Worm (Caenorhabditis elegans): ENCODE results near the gene his-32.

his-32 gene

DNA sequence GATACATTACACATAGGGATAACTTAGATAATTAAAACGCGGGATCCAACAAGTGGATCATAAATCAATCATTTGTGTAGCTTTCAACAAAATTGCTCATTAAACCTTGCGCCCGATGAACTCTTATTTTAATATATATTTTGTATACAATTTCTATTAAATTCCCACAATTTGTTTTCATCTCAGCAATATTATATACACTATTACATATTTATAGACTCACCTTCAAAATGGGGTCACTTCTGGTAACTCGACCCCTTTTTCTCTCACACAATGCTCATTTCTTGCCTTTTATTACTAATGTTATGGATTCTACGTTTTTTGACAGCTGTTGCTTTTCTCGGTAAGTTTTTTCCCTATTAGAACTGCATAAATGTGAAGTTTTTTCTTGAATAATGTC, 5.5 kb downstream of the his-32 start, which contains the start of gene lgc-6:
Gene lgc-6, plus strand, starts transcription at position 301 of the 400 bp plus-strand sequence.
- TF ChIP-seq spr-1 (tag; optimal IDR thresholded peaks at IDR 0.05), result no peak
- no peak for TF ChIP-seq zag-1 (tag; optimal IDR thresholded peaks at IDR 0.05)
- no peak for TF ChIP-seq lin-15B (tag; optimal IDR thresholded peaks at IDR 0.05)
- TF ChIP-seq lin-38 (GFP tag; IDR thresholded peaks at IDR 0.05), result no peak
- TF ChIP-seq zfp-3 (GFP tag; conservative IDR thresholded peaks at IDR 0.05), result no peak
- no peak for TF ChIP-seq dmd-6 (GFP tag; IDR thresholded peaks at IDR 0.05)
- no peak for TF ChIP-seq ceh-32 (tag; optimal IDR thresholded peaks at IDR 0.05; ENCODE audit: poor library complexity)
- TF ChIP-seq dmd-8 (GFP tag; IDR thresholded peaks at IDR 0.05), result no peak
- TF ChIP-seq aha-1 (tag), result no peak
- TF ChIP-seq daf-12 (tag; optimal IDR thresholded peaks at IDR 0.05), result no peak
- no peak for TF ChIP-seq mxl-3 (GFP tag; optimal IDR thresholded peaks at IDR 0.05)
- no peak for TF ChIP-seq dve-1 (tag; optimal IDR thresholded peaks at IDR 0.05; ENCODE audit: insufficient read depth)
- no peak for TF ChIP-seq ceh-82 (tag; optimal IDR thresholded peaks at IDR 0.05)
- no peak for TF ChIP-seq R02D3.7 (tag; optimal IDR thresholded peaks at IDR 0.05)
- no peak for TF ChIP-seq F44E2.7 (GFP tag; IDR thresholded peaks at IDR 0.05)

DNA sequence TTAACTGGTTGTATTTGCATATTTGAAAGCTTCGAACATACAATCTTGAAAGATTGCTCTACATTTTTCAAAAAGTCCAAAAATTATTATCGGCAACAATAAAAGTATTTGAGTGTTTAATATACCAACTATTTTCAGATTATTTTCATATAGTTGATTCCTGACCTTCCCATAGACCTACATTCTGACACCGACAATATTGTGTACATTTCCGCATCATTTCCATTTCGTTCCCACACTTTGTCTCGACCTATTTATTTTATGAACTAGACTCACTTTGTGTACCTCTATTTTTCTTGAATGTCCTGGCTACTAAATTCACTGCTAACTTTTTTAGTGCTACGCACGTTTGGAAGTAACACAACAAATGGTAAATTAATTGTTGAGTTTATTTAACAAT, 8.3 kb downstream of the his-32 start, which contains the start of gene lgc-5:
Gene lgc-5, plus strand, starts transcription at position 301 of the 400 bp plus-strand sequence.
- TF ChIP-seq nhr-76 (tag; optimal IDR thresholded peaks at IDR 0.05) (no peak), mxl-3 (GFP tag; optimal IDR thresholded peaks at IDR 0.05) (no peak), cey-2 (tag; optimal IDR thresholded peaks at IDR 0.05; ENCODE audit: borderline replicate concordance, insufficient read depth) (no peak), ZK337.2 (GFP tag; IDR thresholded peaks at IDR 0.05) (no peak), nhr-25 (tag; optimal IDR thresholded peaks at IDR 0.05; ENCODE audit: borderline replicate concordance, insufficient read depth) (no peak), Y5F2A.4 (GFP tag; optimal IDR thresholded peaks at IDR 0.05) (no peak), zip-11 (GFP tag; IDR thresholded peaks at IDR 0.05) (no peak)

DNA sequence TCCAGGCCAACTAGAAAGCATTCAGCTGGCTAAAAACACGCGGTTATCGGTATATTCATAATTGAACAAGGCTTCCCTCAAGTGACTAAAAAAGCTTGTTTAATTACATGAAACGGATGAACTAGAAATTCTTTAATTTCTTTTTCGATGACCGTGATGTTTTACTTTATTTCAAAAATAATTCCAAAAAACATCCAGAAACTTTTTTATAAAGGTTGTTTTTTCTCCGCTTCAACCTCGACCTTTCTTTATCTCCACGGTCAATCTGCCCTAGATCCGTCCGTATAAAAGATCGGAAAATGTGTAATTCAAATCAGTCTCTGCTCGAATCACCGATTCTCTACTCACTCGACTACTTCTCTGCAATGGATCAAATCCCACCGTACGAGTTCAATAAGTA, 11.4 kb downstream of the his-32 start, which contains the start of gene F17E9.5:
Gene F17E9.5, plus strand, starts transcription at position 301 of the 400 bp plus-strand sequence.
- TF ChIP-seq R02D3.7 (tag; optimal IDR thresholded peaks at IDR 0.05) (no peak), ZK546.5 (tag; optimal IDR thresholded peaks at IDR 0.05) (no peak), unc-62 (GFP tag; optimal IDR thresholded peaks at IDR 0.05 in 1 of 2) (peak in 1 of 2 experiments; percentile 34), unc-62 (tag; optimal IDR thresholded peaks at IDR 0.05) (no peak), D1046.2 (GFP tag; IDR thresholded peaks at IDR 0.05) (no peak), fos-1 (tag; optimal IDR thresholded peaks at IDR 0.05) (no peak)

DNA sequence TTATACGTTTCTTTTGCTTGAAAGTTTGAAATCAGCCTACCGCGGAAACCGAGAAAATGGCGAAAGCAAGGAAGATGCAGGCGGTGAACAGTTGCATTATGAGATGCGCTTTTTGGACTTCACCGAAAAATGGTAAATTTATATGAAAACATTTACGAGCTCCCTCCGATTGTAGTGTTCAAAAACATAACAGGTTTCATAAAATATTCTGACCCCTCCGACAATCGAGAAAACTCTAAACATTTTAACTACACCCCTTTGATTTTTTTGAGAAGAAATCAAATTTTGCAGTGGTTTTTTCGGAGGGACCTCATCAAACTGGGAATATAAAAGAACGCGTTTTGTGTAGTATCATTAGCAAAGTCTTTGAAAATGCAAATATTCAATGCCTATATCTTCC, 12.9 kb downstream of the his-32 start, which contains the start of the genes F17E9.18 and F17E9.15:
Gene F17E9.18, minus strand, starts transcription at position 101 of the 400 bp plus-strand sequence.
Gene F17E9.15, plus strand, starts transcription at position 368 of the 400 bp plus-strand sequence.
- no peak for TF ChIP-seq Y75B8A.6 (GFP tag; IDR thresholded peaks at IDR 0.05)
- TF ChIP-seq F37D6.2 (tag; optimal IDR thresholded peaks at IDR 0.05), result no peak
- no peak for TF ChIP-seq zag-1 (tag; optimal IDR thresholded peaks at IDR 0.05)
- no peak for TF ChIP-seq ceh-82 (tag; optimal IDR thresholded peaks at IDR 0.05)
- no peak for TF ChIP-seq ceh-20 (GFP tag; IDR thresholded peaks at IDR 0.05)

DNA sequence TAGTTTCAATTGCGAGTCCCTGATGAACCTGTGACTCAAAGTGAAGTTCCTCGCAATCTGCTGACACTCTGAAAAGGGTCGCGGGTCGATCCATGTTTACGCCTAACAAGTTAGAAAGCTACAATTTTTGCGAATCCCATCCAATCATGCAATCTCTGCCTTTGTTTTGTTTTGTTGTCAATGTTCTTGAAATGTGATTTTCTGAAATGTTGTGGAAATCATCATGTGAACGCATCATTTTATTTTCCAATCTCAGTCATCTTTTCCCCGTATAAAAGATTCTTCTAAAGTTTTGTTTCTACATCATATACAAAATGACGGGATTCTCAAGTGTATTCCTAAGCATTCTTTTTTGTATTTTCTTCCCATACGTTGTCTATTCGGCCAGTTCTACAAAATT, 14.0 kb downstream of the his-32 start, which contains the start of gene F17E9.4:
Gene F17E9.4, plus strand, starts transcription at position 301 of the 400 bp plus-strand sequence.
- TF ChIP-seq nhr-42 (GFP tag; IDR thresholded peaks at IDR 0.05) (no peak), daf-16 (GFP tag; optimal IDR thresholded peaks at IDR 0.05) (no peak), daf-16 (tag; optimal IDR thresholded peaks at IDR 0.05) (no peak), D1046.2 (GFP tag; IDR thresholded peaks at IDR 0.05) (no peak), nhr-10 (tag; optimal IDR thresholded peaks at IDR 0.05) (no peak), hmg-1.1 (GFP tag; IDR thresholded peaks at IDR 0.05) (no peak), ceh-44 (GFP tag; IDR thresholded peaks at IDR 0.05) (no peak)
